Fruit fly (Drosophila melanogaster): ENCODE results near the gene Diedel.

The Diedel gene

DNA sequence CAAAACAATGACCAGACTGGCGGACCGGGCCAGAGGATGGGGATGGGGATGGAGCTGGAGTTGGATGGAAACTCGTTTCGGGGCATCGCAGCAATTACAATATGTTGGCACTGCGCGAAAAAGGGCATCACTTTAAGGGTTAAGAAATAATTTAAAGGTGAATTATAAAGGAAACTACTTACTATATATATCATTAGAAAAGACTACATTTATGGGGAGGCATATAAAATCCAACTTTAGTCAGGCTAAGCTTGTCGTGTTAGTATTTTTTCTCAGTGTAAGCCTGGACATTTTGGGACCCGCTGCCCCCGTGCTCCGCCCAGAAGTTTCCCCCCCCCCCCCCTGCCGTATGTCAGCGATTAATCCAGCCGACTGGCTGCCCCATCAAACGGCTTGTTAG is 12.9 kb downstream of the Diedel start (continued):
- TF ChIP-seq h (optimal IDR thresholded peaks at IDR 0.05) (no peak), croc (GFP tag; conservative IDR thresholded peaks at IDR 0.05) (no peak), CG11085 (GFP tag; IDR thresholded peaks at IDR 0.05) (no peak), CG6654 (GFP tag; optimal IDR thresholded peaks at IDR 0.05) (no peak), pnt (GFP tag; optimal IDR thresholded peaks at IDR 0.05) (no peak), da (GFP tag; optimal IDR thresholded peaks at IDR 0.05) (no peak), CG1024 (GFP tag; IDR thresholded peaks at IDR 0.05) (no peak), nerfin-2 (GFP tag; IDR thresholded peaks at IDR 0.05; ENCODE audit: partially characterized antibody) (no peak), tio (GFP tag; optimal IDR thresholded peaks at IDR 0.05) (no peak), aop (GFP tag; IDR thresholded peaks at IDR 0.05) (no peak), CG7786 (GFP tag; optimal IDR thresholded peaks at IDR 0.05) (no peak), CG6175 (GFP tag; IDR thresholded peaks at IDR 0.05) (no peak), chinmo (GFP tag; IDR thresholded peaks at IDR 0.05; ENCODE audit: partially characterized antibody) (no peak), CG13296 (GFP tag; optimal IDR thresholded peaks at IDR 0.05) (no peak), CG10274 (GFP tag; optimal IDR thresholded peaks at IDR 0.05) (no peak), CG17829 (tag; optimal IDR thresholded peaks at IDR 0.05) (peak; percentile 27), Tbp (GFP tag; optimal IDR thresholded peaks at IDR 0.05) (no peak), lbe (GFP tag; optimal IDR thresholded peaks at IDR 0.05) (peak; percentile 55), Sox102F (GFP tag; optimal IDR thresholded peaks at IDR 0.05) (no peak), vvl (GFP tag; IDR thresholded peaks at IDR 0.05) (0 out of 2 replicates have a peak, but pooled peaks have one; percentile 33), cad (GFP tag; optimal IDR thresholded peaks at IDR 0.05) (no peak), Drgx (GFP tag; IDR thresholded peaks at IDR 0.05) (peak; percentile 33; the same call in 1 of the 2 replicates), Xbp1 (GFP tag; optimal IDR thresholded peaks at IDR 0.05) (no peak)

DNA sequence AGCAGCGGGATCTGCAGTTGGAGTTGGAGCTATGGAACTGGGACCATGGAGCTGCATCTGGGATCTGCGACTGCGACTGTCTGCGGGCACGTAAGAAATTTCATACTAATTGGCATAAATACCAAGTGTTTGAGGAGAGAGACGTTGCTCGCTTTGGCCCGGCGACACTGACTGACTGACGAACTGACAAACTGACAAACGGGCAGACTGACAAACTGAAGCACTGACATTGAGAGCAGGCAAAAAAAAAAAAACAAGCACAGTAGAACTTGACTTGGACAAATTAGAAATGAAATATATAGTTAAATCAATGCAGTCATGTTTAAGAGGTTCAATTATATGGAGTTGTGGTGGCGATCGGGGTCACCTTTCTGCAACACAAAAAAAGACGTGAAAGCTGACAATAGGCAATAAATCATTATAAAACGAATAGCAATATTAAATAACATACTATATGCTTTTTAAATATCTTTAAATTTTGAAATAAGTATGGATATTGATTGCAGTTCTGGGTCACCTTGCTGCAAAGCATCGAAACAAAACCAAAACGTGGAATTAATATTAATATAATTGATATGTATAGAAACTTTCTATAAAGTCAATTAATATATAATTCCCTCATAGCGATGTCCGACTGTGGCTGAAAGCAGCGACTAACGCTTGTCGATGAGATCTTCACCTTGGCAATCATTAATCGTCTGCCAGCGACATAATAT is 15.1 kb downstream of the Diedel start:
- TF ChIP-seq disco-r (GFP tag; optimal IDR thresholded peaks at IDR 0.05) (no peak), Bteb2 (GFP tag; optimal IDR thresholded peaks at IDR 0.05) (no peak), salm (tag; optimal IDR thresholded peaks at IDR 0.05) (no peak), CG17361 (GFP tag; IDR thresholded peaks at IDR 0.05) (0 out of 3 replicates have a peak, but pooled peaks have one; percentile 17), CG12391 (tag; optimal IDR thresholded peaks at IDR 0.05) (no peak), pita (GFP tag; optimal IDR thresholded peaks at IDR 0.05) (no peak), CG10565 (GFP tag; optimal IDR thresholded peaks at IDR 0.05) (no peak), CG8281 (tag; optimal IDR thresholded peaks at IDR 0.05) (peak; percentile 97), grau (tag; optimal IDR thresholded peaks at IDR 0.05) (peak; percentile 56), Hr51 (GFP tag; optimal IDR thresholded peaks at IDR 0.05) (no peak), CG10267 (tag; optimal IDR thresholded peaks at IDR 0.05) (no peak), CG4424 (GFP tag; optimal IDR thresholded peaks at IDR 0.05) (no peak), Bgb (GFP tag; IDR thresholded peaks at IDR 0.05; ENCODE audit: partially characterized antibody) (no peak), CG6765 (GFP tag; optimal IDR thresholded peaks at IDR 0.05) (no peak), CG3065 (GFP tag; optimal IDR thresholded peaks at IDR 0.05) (no peak), sug (tag; optimal IDR thresholded peaks at IDR 0.05) (no peak)

DNA sequence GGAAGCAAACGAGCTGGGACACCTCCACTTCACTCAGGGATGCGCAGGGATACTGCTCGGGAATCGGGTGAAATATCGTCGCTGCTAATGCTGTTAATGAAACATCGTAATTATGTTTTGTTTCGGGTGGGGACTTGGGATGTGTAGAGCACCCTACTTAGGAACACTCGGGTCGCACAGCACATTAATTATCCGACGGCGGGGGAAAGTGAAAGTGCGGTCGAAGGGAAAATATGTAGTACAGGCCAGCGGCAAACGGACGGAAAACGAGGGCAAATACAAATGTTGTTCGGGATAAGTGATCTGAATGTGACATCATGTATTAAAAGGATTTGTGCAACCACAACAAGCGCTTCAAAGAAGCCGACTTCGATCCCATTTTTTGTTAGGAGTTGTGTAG is 17.8 kb downstream of the Diedel start:
- TF ChIP-seq CG10274 (GFP tag; optimal IDR thresholded peaks at IDR 0.05) = peak; percentile 63
- no peak for TF ChIP-seq aop (GFP tag; IDR thresholded peaks at IDR 0.05)
- TF ChIP-seq Blimp-1 (GFP tag; optimal IDR thresholded peaks at IDR 0.05) = peak; percentile 51
- TF ChIP-seq sens (GFP tag) = peak; percentile 67
- 0 out of 2 replicates have a peak, but pooled peaks have one; percentile 17 for TF ChIP-seq crol (GFP tag; IDR thresholded peaks at IDR 0.05)
- peak; percentile 25 for TF ChIP-seq twi (tag; optimal IDR thresholded peaks at IDR 0.05)
- TF ChIP-seq Lim3 (GFP tag; IDR thresholded peaks at IDR 0.05) = no peak
- TF ChIP-seq CG18476 (GFP tag; optimal IDR thresholded peaks at IDR 0.05) = peak; percentile 20
- peak; percentile 26 for TF ChIP-seq hth (optimal IDR thresholded peaks at IDR 0.05)
